Worm (Caenorhabditis elegans) whole organism, late embryonic: ENCODE results near the gene dmsr-8.

Experiments
- C38D4.7 ChIP-seq: fragments of 200-800 bp; sonication (Bioruptor generic); optimal IDR thresholded peaks from 2 replicates; lab custom pipeline; 2018; ENCODE audit warnings: mild to moderate bottlenecking, missing genetic modification characterization, moderate library complexity, missing compliant biosample characterization
- T23F11.4 ChIP-seq: fragments of 200-800 bp; sonication (Bioruptor generic); optimal IDR thresholded peaks from 2 replicates; lab custom pipeline; 2018; ENCODE audit warnings: mild to moderate bottlenecking, missing genetic modification characterization, missing compliant biosample characterization
- Y22D7AL.16 ChIP-seq: sonication (generic microtip); optimal IDR thresholded peaks from 2 replicates; lab custom pipeline; 2016; ENCODE audit warnings: missing genetic modification characterization, missing compliant biosample characterization
- ahr-1 ChIP-seq: sonication (generic microtip); optimal IDR thresholded peaks from 2 replicates; lab custom pipeline; 2016; ENCODE audit warnings: missing genetic modification characterization, missing compliant biosample characterization
- ceh-19 ChIP-seq: fragments of 200-800 bp; sonication (Bioruptor generic); optimal IDR thresholded peaks from 2 replicates; lab custom pipeline; 2018; ENCODE audit warnings: mild to moderate bottlenecking, missing genetic modification characterization, missing compliant biosample characterization
- ceh-22 ChIP-seq: sonication (generic microtip); optimal IDR thresholded peaks from 2 replicates; lab custom pipeline; 2017; ENCODE audit warnings: missing biosample characterization, missing genetic modification characterization
- ceh-24 ChIP-seq: sonication (generic microtip); optimal IDR thresholded peaks from 2 replicates; lab custom pipeline; 2016; ENCODE audit warnings: mild to moderate bottlenecking, missing genetic modification characterization, missing compliant biosample characterization
- ceh-30 ChIP-seq: fragments of 150-350 bp; optimal IDR thresholded peaks from 2 replicates; lab custom pipeline; 2014; ENCODE audit warnings: missing biosample characterization, missing genetic modification characterization
- ceh-31 ChIP-seq: sonication (generic microtip); optimal IDR thresholded peaks from 2 replicates; lab custom pipeline; 2016; ENCODE audit warnings: missing genetic modification characterization, missing compliant biosample characterization
- ceh-34 ChIP-seq: sonication (generic microtip); optimal IDR thresholded peaks from 2 replicates; lab custom pipeline; 2016; ENCODE audit warnings: mild to moderate bottlenecking, missing genetic modification characterization, missing compliant biosample characterization
- ceh-9 ChIP-seq: sonication (generic microtip); optimal IDR thresholded peaks from 2 replicates; lab custom pipeline; 2016; ENCODE audit warnings: mild to moderate bottlenecking, missing genetic modification characterization, inconsistent platforms, missing compliant biosample characterization
- che-1 ChIP-seq: sonication (generic microtip); optimal IDR thresholded peaks from 2 replicates; lab custom pipeline; 2016; ENCODE audit warnings: mild to moderate bottlenecking, missing genetic modification characterization, missing compliant biosample characterization
- dve-1 ChIP-seq: sonication (generic microtip); optimal IDR thresholded peaks from 2 replicates; lab custom pipeline; 2017; ENCODE audit warnings: antibody characterized with exemption, mild to moderate bottlenecking, missing genetic modification characterization, missing compliant biosample characterization
- elt-2 ChIP-seq: sonication (generic microtip); optimal IDR thresholded peaks from 2 replicates; lab custom pipeline; 2016; ENCODE audit warnings: missing genetic modification reagents, missing genetic modification characterization, missing compliant biosample characterization
- eyg-1 ChIP-seq: sonication (generic microtip); optimal IDR thresholded peaks from 2 replicates; lab custom pipeline; 2016; ENCODE audit warnings: missing genotype, missing genetic modification characterization, missing compliant biosample characterization
- fkh-10 ChIP-seq: fragments of 150-350 bp; optimal IDR thresholded peaks from 2 replicates; lab custom pipeline; 2014; ENCODE audit warnings: missing biosample characterization, missing genetic modification reagents, missing genetic modification characterization
- fkh-6 ChIP-seq: sonication (generic microtip); optimal IDR thresholded peaks from 2 replicates; lab custom pipeline; 2016; ENCODE audit warnings: missing genetic modification characterization, missing compliant biosample characterization
- gmeb-2 ChIP-seq: sonication (generic microtip); optimal IDR thresholded peaks from 2 replicates; lab custom pipeline; 2016; ENCODE audit warnings: missing genetic modification characterization, inconsistent platforms, missing compliant biosample characterization
- hlh-13 ChIP-seq: fragments of 200-800 bp; sonication (Bioruptor generic); optimal IDR thresholded peaks from 2 replicates; lab custom pipeline; 2018; ENCODE audit warnings: mild to moderate bottlenecking, missing genetic modification characterization, missing compliant biosample characterization
- hlh-15 ChIP-seq: sonication (generic microtip); optimal IDR thresholded peaks from 2 replicates; lab custom pipeline; 2016; ENCODE audit warnings: missing genetic modification characterization, missing compliant biosample characterization
- hlh-6 ChIP-seq: sonication (generic microtip); optimal IDR thresholded peaks from 2 replicates; lab custom pipeline; 2016; ENCODE audit warnings: missing genotype, missing genetic modification characterization, missing compliant biosample characterization
- lin-11 ChIP-seq: fragments of 200-800 bp; sonication (Bioruptor generic); optimal IDR thresholded peaks from 2 replicates; lab custom pipeline; 2018; ENCODE audit warnings: mild to moderate bottlenecking, missing genetic modification characterization, missing compliant biosample characterization
- mec-3 ChIP-seq: sonication (generic microtip); optimal IDR thresholded peaks from 2 replicates; lab custom pipeline; 2016; ENCODE audit warnings: borderline replicate concordance, missing genetic modification characterization, missing compliant biosample characterization
- npax-4 ChIP-seq: sonication (generic microtip); optimal IDR thresholded peaks from 2 replicates; lab custom pipeline; 2016; ENCODE audit warnings: missing genetic modification characterization, missing compliant biosample characterization
- odd-2 ChIP-seq: sonication (generic microtip); optimal IDR thresholded peaks from 2 replicates; lab custom pipeline; 2017; ENCODE audit warnings: antibody characterized with exemption, mild to moderate bottlenecking, missing genetic modification characterization, missing compliant biosample characterization
- pag-3 ChIP-seq: sonication (generic microtip); optimal IDR thresholded peaks from 2 replicates; lab custom pipeline; 2016; ENCODE audit warnings: missing compliant biosample characterization, missing genetic modification characterization, borderline replicate concordance
- pat-9 ChIP-seq: fragments of 200-800 bp; sonication (Bioruptor generic); optimal IDR thresholded peaks from 2 replicates; lab custom pipeline; 2018; ENCODE audit warnings: mild to moderate bottlenecking, missing genetic modification characterization, moderate library complexity, missing compliant biosample characterization
- pax-1 ChIP-seq: fragments of 150-350 bp; optimal IDR thresholded peaks from 2 replicates; lab custom pipeline; 2014; ENCODE audit warnings: missing biosample characterization, missing genetic modification characterization
- pha-4 ChIP-seq: fragments of 150-350 bp; optimal IDR thresholded peaks from 2 replicates; lab custom pipeline; 2018; ENCODE audit warnings: missing biosample characterization, missing genetic modification reagents, missing genetic modification characterization
- pros-1 ChIP-seq: fragments of 150-350 bp; optimal IDR thresholded peaks from 2 replicates; lab custom pipeline; 2014; ENCODE audit warnings: missing biosample characterization, missing genetic modification reagents, missing genetic modification characterization
- sdc-2 ChIP-seq: sonication (generic microtip); optimal IDR thresholded peaks from 2 replicates; lab custom pipeline; 2016; ENCODE audit warnings: missing genotype, missing genetic modification characterization, missing compliant biosample characterization
- sox-2 ChIP-seq: fragments of 200-800 bp; sonication (Bioruptor generic); IDR thresholded peaks from 2 replicates; pipeline ENCODE4 v1.3.6; 2022; ENCODE audit warnings: missing genetic modification reagents, missing genetic modification characterization, missing compliant biosample characterization
- syd-9 ChIP-seq: sonication (generic microtip); optimal IDR thresholded peaks from 2 replicates; lab custom pipeline; 2016; ENCODE audit warnings: mild to moderate bottlenecking, missing genetic modification characterization, moderate library complexity, missing compliant biosample characterization
- tbx-2 ChIP-seq: sonication (generic microtip); optimal IDR thresholded peaks from 2 replicates; lab custom pipeline; 2016; ENCODE audit warnings: missing genetic modification characterization, missing compliant biosample characterization
- unc-42 ChIP-seq: sonication (generic microtip); optimal IDR thresholded peaks from 2 replicates; lab custom pipeline; 2016; ENCODE audit warnings: missing genotype, missing genetic modification characterization, missing compliant biosample characterization
- unc-55 ChIP-seq: sonication (generic microtip); optimal IDR thresholded peaks from 2 replicates; lab custom pipeline; 2017; ENCODE audit warnings: missing biosample characterization, missing genetic modification reagents, missing genetic modification characterization
- zip-5 ChIP-seq: sonication (generic microtip); optimal IDR thresholded peaks from 2 replicates; lab custom pipeline; 2016; ENCODE audit warnings: missing genetic modification characterization, missing compliant biosample characterization
- ztf-16 ChIP-seq: sonication (generic microtip); optimal IDR thresholded peaks from 2 replicates; lab custom pipeline; 2017; ENCODE audit warnings: missing genetic modification characterization, missing compliant biosample characterization

dmsr-8 gene

ce11 chrV:10503011-10503410, 11.2 kb downstream of the dmsr-8 start, which contains the start of gene C35A5.11:
Gene C35A5.11 (minus strand): TSS chrV:10503111.
- TF ChIP-seq dve-1 (tag; lab: Kevin White, UChicago) (no peak), odd-2 (no peak), mec-3 (tag; lab: Kevin White, UChicago) (no peak), tbx-2 (tag; lab: Kevin White, UChicago) (no peak), elt-2 (tag; lab: Kevin White, UChicago) (no peak), npax-4 (tag; lab: Kevin White, UChicago) (no peak), C38D4.7 (GFP tag; lab: Kevin White, UChicago) (no peak), ceh-24 (tag; lab: Kevin White, UChicago) (no peak), ceh-30 (tag; lab: Kevin White, UChicago) (no peak), gmeb-2 (no peak), ceh-34 (tag; lab: Kevin White, UChicago) (no peak), pha-4 (tag; lab: Kevin White, UChicago) (no peak), sdc-2 (tag; lab: Kevin White, UChicago) (no peak), ceh-31 (tag; lab: Kevin White, UChicago) (no peak), pros-1 (no peak)

ce11 chrV:10501295-10501694, 12.9 kb downstream of the dmsr-8 start, which contains the start of gene C35A5.3:
Gene C35A5.3 (minus strand): TSS chrV:10501395.
- TF ChIP-seq ceh-22 (tag; lab: Kevin White, UChicago) (no peak), pat-9 (tag; lab: Kevin White, UChicago) (no peak), sdc-2 (tag; lab: Kevin White, UChicago) (no peak), zip-5 (tag; lab: Kevin White, UChicago) (no peak), hlh-13 (GFP tag; lab: Kevin White, UChicago) (no peak), ceh-9 (tag; lab: Kevin White, UChicago) (no peak), hlh-6 (tag; lab: Kevin White, UChicago) (no peak), fkh-10 (GFP tag; lab: Kevin White, UChicago) (no peak), fkh-6 (tag; lab: Kevin White, UChicago) (no peak), T23F11.4 (GFP tag; lab: Kevin White, UChicago) (no peak), mec-3 (tag; lab: Kevin White, UChicago) (no peak), unc-42 (no peak), npax-4 (tag; lab: Kevin White, UChicago) (no peak), dve-1 (tag; lab: Kevin White, UChicago) (no peak), sox-2 (GFP tag; lab: Robert Waterston, UW) (no peak), ahr-1 (tag; lab: Kevin White, UChicago) (no peak), che-1 (tag; lab: Kevin White, UChicago) (no peak), ztf-16 (tag; lab: Kevin White, UChicago) (no peak), unc-55 (no peak)

- TF ChIP-seq lin-11 (tag; lab: Kevin White, UChicago) (no peak), elt-2 (tag; lab: Kevin White, UChicago) (no peak), pag-3 (tag; lab: Kevin White, UChicago) (no peak), ceh-19 (GFP tag; lab: Kevin White, UChicago) (no peak), Y22D7AL.16 (tag; lab: Kevin White, UChicago) (no peak), dve-1 (tag; lab: Kevin White, UChicago) (no peak), syd-9 (no peak), pax-1 (tag; lab: Kevin White, UChicago) (no peak), hlh-15 (no peak), odd-2 (no peak), eyg-1 (tag; lab: Kevin White, UChicago) (no peak), zip-5 (tag; lab: Kevin White, UChicago) (no peak), T23F11.4 (GFP tag; lab: Kevin White, UChicago) (no peak)
Observed at ce11 chrV:10496733-10497132, 17.4 kb downstream of the dmsr-8 start, which contains the start of gene C35A5.4. Gene C35A5.4 (plus strand): TSS chrV:10497033.
